Fruit fly (Drosophila melanogaster) whole organism, embryonic: ENCODE data around the gene trbl.
A peak's percentile ranks its signal among the peaks of the same experiment; 100 is the strongest.

Source experiments
- Ada2b ChIP-seq: fragments of 200-800 bp; sonication (Bioruptor generic); IDR thresholded peaks from 2 replicates; pipeline ENCODE4 v1.3.6; 2022; ENCODE audit warnings: missing biosample characterization, missing genetic modification characterization
- Antp ChIP-seq: fragments of 200-800 bp; sonication (Bioruptor generic); optimal IDR thresholded peaks from 3 replicates; lab custom pipeline; 2016; ENCODE audit warnings: missing biosample characterization, missing genetic modification characterization
- Blimp-1 ChIP-seq: fragments of 200-800 bp; sonication (Bioruptor generic); optimal IDR thresholded peaks from 3 replicates; lab custom pipeline; 2018; ENCODE audit warnings: missing biosample characterization, missing genetic modification characterization, mild to moderate bottlenecking, moderate library complexity, missing genetic modification reagents
- BtbVII ChIP-seq: fragments of 200-800 bp; sonication (Bioruptor generic); optimal IDR thresholded peaks from 3 replicates; lab custom pipeline; 2017; ENCODE audit warnings: missing biosample characterization, mild to moderate bottlenecking, missing genetic modification characterization
- CG10565 ChIP-seq: fragments of 200-800 bp; sonication (Bioruptor generic); optimal IDR thresholded peaks from 3 replicates; lab custom pipeline; 2016; ENCODE audit warnings: missing biosample characterization, mild to moderate bottlenecking, missing genetic modification characterization
- CG13287 ChIP-seq: fragments of 200-800 bp; sonication (Bioruptor generic); IDR thresholded peaks from 2 replicates; pipeline ENCODE4 v1.3.6; 2022; ENCODE audit warnings: missing biosample characterization, missing genetic modification characterization; ENCODE audit not compliant: partially characterized antibody
- CG14667 ChIP-seq: fragments of 200-800 bp; sonication (Bioruptor generic); IDR thresholded peaks from 2 replicates; pipeline ENCODE4 v1.3.6; 2022; ENCODE audit warnings: missing biosample characterization, missing genetic modification characterization
- CG14710 ChIP-seq: fragments of 200-800 bp; sonication (Bioruptor generic); optimal IDR thresholded peaks from 3 replicates; lab custom pipeline; 2019; ENCODE audit warnings: missing biosample characterization, mild to moderate bottlenecking, missing genetic modification characterization, moderate library complexity
- CG15269 ChIP-seq: fragments of 200-800 bp; sonication (Bioruptor generic); optimal IDR thresholded peaks from 2 replicates; lab custom pipeline; 2018; ENCODE audit warnings: missing biosample characterization, mild to moderate bottlenecking, missing genetic modification characterization, moderate library complexity
- CG15696 ChIP-seq: fragments of 200-800 bp; sonication (Bioruptor generic); optimal IDR thresholded peaks from 2 replicates; lab custom pipeline; 2019; ENCODE audit warnings: missing biosample characterization, mild to moderate bottlenecking, missing genetic modification characterization, moderate library complexity
- CG1603 ChIP-seq: fragments of 200-800 bp; sonication (Bioruptor generic); optimal IDR thresholded peaks from 2 replicates; lab custom pipeline; 2019; ENCODE audit warnings: missing biosample characterization, mild to moderate bottlenecking, missing genetic modification characterization, moderate library complexity
- CG17186 ChIP-seq: fragments of 200-800 bp; sonication (Bioruptor generic); optimal IDR thresholded peaks from 3 replicates; lab custom pipeline; 2017; ENCODE audit warnings: missing biosample characterization, missing genetic modification reagents, missing genetic modification characterization
- CG1792 ChIP-seq: fragments of 200-800 bp; sonication (Bioruptor generic); optimal IDR thresholded peaks from 2 replicates; lab custom pipeline; 2016; ENCODE audit warnings: missing biosample characterization, missing genetic modification characterization
- CG5180 ChIP-seq: fragments of 200-800 bp; sonication (Bioruptor generic); optimal IDR thresholded peaks from 3 replicates; lab custom pipeline; 2017; ENCODE audit warnings: missing biosample characterization, missing genetic modification characterization, mild to moderate bottlenecking, moderate library complexity, missing genetic modification reagents
- CG6854 ChIP-seq: fragments of 200-800 bp; sonication (Bioruptor generic); optimal IDR thresholded peaks from 3 replicates; lab custom pipeline; 2017; ENCODE audit warnings: missing biosample characterization, mild to moderate bottlenecking, missing genetic modification characterization
- CG7271 ChIP-seq: fragments of 200-800 bp; sonication (Bioruptor generic); optimal IDR thresholded peaks from 2 replicates; lab custom pipeline; 2018; ENCODE audit warnings: missing biosample characterization, mild to moderate bottlenecking, missing genetic modification characterization, moderate library complexity
- CG7556 ChIP-seq: fragments of 200-800 bp; sonication (Bioruptor generic); optimal IDR thresholded peaks from 2 replicates; lab custom pipeline; 2017; ENCODE audit warnings: missing biosample characterization, mild to moderate bottlenecking, missing genetic modification characterization
- CG7963 ChIP-seq: fragments of 200-800 bp; sonication (Bioruptor generic); IDR thresholded peaks from 3 replicates; pipeline ENCODE4 v1.3.6; 2022; ENCODE audit warnings: missing biosample characterization, missing genetic modification characterization; ENCODE audit not compliant: partially characterized antibody
- CG9876 ChIP-seq: fragments of 200-800 bp; sonication (Bioruptor generic); optimal IDR thresholded peaks from 2 replicates; lab custom pipeline; 2016; ENCODE audit warnings: missing biosample characterization, missing genetic modification characterization
- CkIIα-i1 ChIP-seq: fragments of 200-800 bp; sonication (Bioruptor generic); IDR thresholded peaks from 2 replicates; pipeline ENCODE4 v1.3.6; 2022; ENCODE audit warnings: missing biosample characterization, missing genetic modification characterization
- CrebB ChIP-seq: fragments of 200-800 bp; sonication (Bioruptor generic); optimal IDR thresholded peaks from 3 replicates; lab custom pipeline; 2018; ENCODE audit warnings: missing biosample characterization, mild to moderate bottlenecking, missing genetic modification characterization
- Dad ChIP-seq: fragments of 200-800 bp; sonication (Bioruptor generic); optimal IDR thresholded peaks from 3 replicates; lab custom pipeline; 2016; ENCODE audit warnings: missing biosample characterization, missing genetic modification characterization
- Dfd ChIP-seq, 2 experiments: fragments of >200 bp; optimal IDR thresholded peaks; 2 replicates each; lab custom pipeline; 2017; ENCODE audit warnings: missing biosample characterization in 2 of 2, missing genetic modification characterization in 2 of 2
- Ets97D ChIP-seq: fragments of 200-800 bp; sonication (Bioruptor generic); optimal IDR thresholded peaks from 3 replicates; lab custom pipeline; 2016; ENCODE audit warnings: missing biosample characterization, missing genetic modification characterization
- Gug ChIP-seq: fragments of 200-800 bp; sonication (Bioruptor generic); IDR thresholded peaks from 4 replicates; pipeline ENCODE4 v1.3.6; 2022; ENCODE audit warnings: missing biosample characterization, missing genetic modification characterization
- H15 ChIP-seq: fragments of 200-800 bp; sonication (Bioruptor generic); IDR thresholded peaks from 3 replicates; pipeline ENCODE4 v1.3.6; 2022; ENCODE audit warnings: missing biosample characterization, missing genetic modification characterization
- HmgD ChIP-seq: fragments of 200-800 bp; sonication (Bioruptor generic); optimal IDR thresholded peaks from 3 replicates; lab custom pipeline; 2016; ENCODE audit warnings: missing biosample characterization, missing genetic modification characterization
- HmgZ ChIP-seq: fragments of 200-800 bp; sonication (Bioruptor generic); optimal IDR thresholded peaks from 2 replicates; lab custom pipeline; 2018; ENCODE audit warnings: missing biosample characterization, mild to moderate bottlenecking, missing genetic modification characterization
- Lim3 ChIP-seq: fragments of 200-800 bp; sonication (Bioruptor generic); IDR thresholded peaks from 2 replicates; pipeline ENCODE4 v1.3.6; 2022; ENCODE audit warnings: missing biosample characterization, missing genetic modification characterization
- MBD-R2 ChIP-seq: fragments of 200-800 bp; sonication (Bioruptor generic); IDR thresholded peaks from 2 replicates; pipeline ENCODE4 v1.3.6; 2022; ENCODE audit warnings: missing biosample characterization, missing genetic modification characterization
- MTF-1 ChIP-seq: fragments of 200-800 bp; sonication (Bioruptor generic); optimal IDR thresholded peaks from 2 replicates; lab custom pipeline; 2018; ENCODE audit warnings: missing biosample characterization, mild to moderate bottlenecking, missing genetic modification characterization, borderline replicate concordance
- NC2β ChIP-seq: fragments of 200-800 bp; sonication (Bioruptor generic); optimal IDR thresholded peaks from 2 replicates; lab custom pipeline; 2016; ENCODE audit warnings: missing biosample characterization, missing genetic modification characterization
- Nf-YC ChIP-seq: fragments of 200-800 bp; optimal IDR thresholded peaks from 3 replicates; lab custom pipeline; 2019; ENCODE audit warnings: missing biosample characterization, mild to moderate bottlenecking, missing genetic modification characterization, moderate library complexity
- Rfx ChIP-seq: fragments of 200-800 bp; sonication (Bioruptor generic); IDR thresholded peaks from 2 replicates; pipeline ENCODE4 v1.3.6; 2022; ENCODE audit warnings: missing biosample characterization, missing genetic modification characterization
- Six4 ChIP-seq: fragments of 200-800 bp; sonication (Bioruptor generic); optimal IDR thresholded peaks from 2 replicates; lab custom pipeline; 2016; ENCODE audit warnings: missing biosample characterization, missing genetic modification characterization
- Sry-β ChIP-seq: fragments of 200-800 bp; sonication (Bioruptor generic); optimal IDR thresholded peaks from 2 replicates; lab custom pipeline; 2018; ENCODE audit warnings: missing biosample characterization, mild to moderate bottlenecking, missing genetic modification characterization, moderate library complexity
- Tbp ChIP-seq: fragments of >200 bp; optimal IDR thresholded peaks from 2 replicates; lab custom pipeline; 2018; ENCODE audit warnings: missing biosample characterization, missing genetic modification characterization
- abd-A ChIP-seq: fragments of 200-800 bp; sonication (Bioruptor generic); optimal IDR thresholded peaks from 3 replicates; lab custom pipeline; 2019; ENCODE audit warnings: missing biosample characterization, mild to moderate bottlenecking, missing genetic modification characterization, moderate library complexity
- chm ChIP-seq: fragments of 200-800 bp; sonication (Bioruptor generic); IDR thresholded peaks from 2 replicates; pipeline ENCODE4 v1.3.6; 2022; ENCODE audit warnings: missing biosample characterization, missing genetic modification characterization
- croc ChIP-seq: fragments of 200-800 bp; sonication (Bioruptor generic); conservative IDR thresholded peaks from 3 replicates; pipeline ENCODE4 v1.3.6; 2022; ENCODE audit warnings: missing biosample characterization, missing genetic modification characterization
- gem ChIP-seq: fragments of 200-800 bp; sonication (Bioruptor generic); optimal IDR thresholded peaks from 2 replicates; lab custom pipeline; 2019; ENCODE audit warnings: missing biosample characterization, mild to moderate bottlenecking, missing genetic modification characterization, moderate library complexity
- lbe ChIP-seq: fragments of 200-800 bp; sonication (Bioruptor generic); optimal IDR thresholded peaks from 2 replicates; lab custom pipeline; 2016; ENCODE audit warnings: missing biosample characterization, mild to moderate bottlenecking, missing genetic modification characterization
- mirr ChIP-seq: fragments of 200-800 bp; sonication (Bioruptor generic); optimal IDR thresholded peaks from 3 replicates; lab custom pipeline; 2018; ENCODE audit warnings: missing biosample characterization, mild to moderate bottlenecking, missing genetic modification characterization
- nmo ChIP-seq: fragments of 200-800 bp; sonication (Bioruptor generic); optimal IDR thresholded peaks from 2 replicates; lab custom pipeline; 2018; ENCODE audit warnings: missing biosample characterization, mild to moderate bottlenecking, missing genetic modification characterization, moderate library complexity
- pita ChIP-seq: fragments of 200-800 bp; sonication (Bioruptor generic); optimal IDR thresholded peaks from 2 replicates; lab custom pipeline; 2017; ENCODE audit warnings: missing biosample characterization, mild to moderate bottlenecking, missing genetic modification characterization
- rib ChIP-seq: fragments of 200-800 bp; sonication (Bioruptor generic); IDR thresholded peaks from 2 replicates; pipeline ENCODE4 v1.3.6; 2022; ENCODE audit warnings: missing biosample characterization, missing genetic modification characterization
- row ChIP-seq: fragments of 200-800 bp; sonication (Bioruptor generic); IDR thresholded peaks from 3 replicates; pipeline ENCODE4 v1.3.6; 2022; ENCODE audit warnings: missing biosample characterization, missing genetic modification characterization
- sc ChIP-seq, 3 experiments: fragments of >200 bp in 2 of 3; fragments of 200-800 bp in 1 of 3; sonication (Bioruptor generic) in 1 of 3; optimal IDR thresholded peaks; 2 replicates in 2 of 3; 3 replicates in 1 of 3; lab custom pipeline; 2017; ENCODE audit warnings: mild to moderate bottlenecking in 1 of 3, missing biosample characterization in 1 of 3, missing genetic modification characterization in 1 of 3, missing genetic modification reagents in 1 of 3
- sob ChIP-seq: fragments of 200-800 bp; sonication (Bioruptor generic); IDR thresholded peaks from 2 replicates; pipeline ENCODE4 v1.3.6; 2022; ENCODE audit warnings: missing biosample characterization, missing genetic modification characterization
- tin ChIP-seq: fragments of 200-800 bp; sonication (Bioruptor generic); optimal IDR thresholded peaks from 3 replicates; lab custom pipeline; 2016; ENCODE audit warnings: missing biosample characterization, missing genetic modification characterization
- trh ChIP-seq: fragments of 200-800 bp; sonication (Bioruptor generic); optimal IDR thresholded peaks from 2 replicates; lab custom pipeline; 2016; ENCODE audit warnings: missing biosample characterization, missing genetic modification characterization
- usp ChIP-seq: fragments of >200 bp; optimal IDR thresholded peaks from 2 replicates; lab custom pipeline; 2017; ENCODE audit warnings: missing biosample characterization, missing genetic modification characterization

The trbl gene

DNA sequence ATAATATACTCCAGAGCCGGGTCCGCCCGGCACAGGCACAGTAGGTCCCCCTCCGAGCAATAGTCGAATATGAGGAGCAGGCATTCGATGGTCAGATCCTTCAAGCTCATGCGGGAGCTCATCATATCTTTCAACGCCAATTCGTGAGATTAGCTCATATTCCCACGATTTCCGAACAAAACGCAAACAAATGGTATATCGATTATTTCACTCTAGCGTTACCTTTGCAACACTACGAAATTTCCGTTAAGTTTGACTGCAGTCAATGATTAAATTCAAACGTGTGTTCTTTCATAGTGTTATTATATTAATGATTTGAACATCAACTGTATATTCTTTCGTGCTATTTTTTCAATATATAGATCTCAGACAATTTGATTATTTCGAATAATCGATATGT lies 8.1 kb downstream of the trbl start, which contains the start of gene CG33969 (continued):
- TF ChIP-seq Nf-YC (tag; lab: Kevin White, UChicago) (no peak), CG6854 (no peak), Antp (GFP tag; lab: Kevin White, UChicago) (no peak), sob (GFP tag; lab: Robert Waterston, UW) (no peak), sc (optimal IDR thresholded peaks at IDR 0.05; lab: Kevin White, UChicago) (no peak), sc (GFP tag; optimal IDR thresholded peaks at IDR 0.05; lab: Kevin White, UChicago) (no peak), CG7963 (GFP tag; lab: Robert Waterston, UW) (no peak), MBD-R2 (GFP tag; lab: Robert Waterston, UW) (peak; percentile 63), tin (GFP tag; lab: Kevin White, UChicago) (no peak), H15 (GFP tag; lab: Robert Waterston, UW) (no peak), Blimp-1 (GFP tag; lab: Kevin White, UChicago) (no peak), mirr (GFP tag; lab: Kevin White, UChicago) (no peak), chm (GFP tag; lab: Robert Waterston, UW) (no peak), HmgD (no peak), MTF-1 (no peak), CG5180 (GFP tag; lab: Kevin White, UChicago) (no peak), BtbVII (GFP tag; lab: Kevin White, UChicago) (no peak), Tbp (no peak), Dad (no peak), CG7271 (tag; lab: Kevin White, UChicago) (no peak), trh (GFP tag; lab: Kevin White, UChicago) (no peak), HmgZ (tag; lab: Kevin White, UChicago) (peak; percentile 28), CG1792 (GFP tag; lab: Kevin White, UChicago) (no peak), CG15269 (tag; lab: Kevin White, UChicago) (no peak), croc (GFP tag; lab: Robert Waterston, UW) (no peak), CG14710 (tag; lab: Kevin White, UChicago) (peak; percentile 21), CG7556 (GFP tag; lab: Kevin White, UChicago) (no peak), CG9876 (no peak), pita (GFP tag; lab: Kevin White, UChicago) (no peak), rib (no peak), Ets97D (GFP tag; lab: Kevin White, UChicago) (peak; percentile 37), CG15696 (tag; lab: Kevin White, UChicago) (no peak), usp (GFP tag; lab: Kevin White, UChicago) (no peak), lbe (GFP tag; lab: Kevin White, UChicago) (peak; percentile 21), CG17186 (GFP tag; lab: Kevin White, UChicago) (peak; percentile 62), gem (tag; lab: Kevin White, UChicago) (no peak), CG13287 (GFP tag; lab: Robert Waterston, UW) (peak; percentile 58), Dfd (GFP tag; optimal IDR thresholded peaks at IDR 0.05; lab: Kevin White, UChicago) (no peak), row (no peak), Rfx (GFP tag; lab: Robert Waterston, UW) (no peak), Lim3 (GFP tag; lab: Robert Waterston, UW) (no peak), CG14667 (no peak), CG10565 (GFP tag; lab: Kevin White, UChicago) (no peak), NC2β (GFP tag; lab: Kevin White, UChicago) (no peak), CrebB (tag; lab: Kevin White, UChicago) (no peak), Ada2b (GFP tag; lab: Robert Waterston, UW) (no peak), CG1603 (tag; lab: Kevin White, UChicago) (peak; percentile 66), nmo (no peak), Sry-β (GFP tag; lab: Kevin White, UChicago) (no peak), Six4 (GFP tag; lab: Kevin White, UChicago) (no peak), CkIIα-i1 (no peak), abd-A (no peak), Gug (GFP tag; lab: Robert Waterston, UW) (no peak)
